Worm (Caenorhabditis elegans) whole organism, mixed stage, embryonic: Measurements from ENCODE around the gene rpb-2.

Experiments used
- blmp-1 ChIP-seq: fragments of 150-350 bp; optimal IDR thresholded peaks from 2 replicates; lab custom pipeline; 2014; ENCODE audit warnings: missing biosample characterization, missing genetic modification characterization
- ceh-39 ChIP-seq: fragments of 150-350 bp; optimal IDR thresholded peaks from 2 replicates; lab custom pipeline; 2014; ENCODE audit warnings: missing biosample characterization, missing genetic modification characterization
- ceh-43 ChIP-seq: fragments of 200-800 bp; sonication (Bioruptor generic); optimal IDR thresholded peaks from 2 replicates; lab custom pipeline; 2018; ENCODE audit warnings: mild to moderate bottlenecking, missing genetic modification characterization, moderate library complexity, missing compliant biosample characterization
- lin-32 ChIP-seq: fragments of 200-800 bp; sonication (Bioruptor generic); optimal IDR thresholded peaks from 2 replicates; lab custom pipeline; 2018; ENCODE audit warnings: mild to moderate bottlenecking, missing genetic modification characterization, missing compliant biosample characterization
- mab-5 ChIP-seq: fragments of 150-350 bp; optimal IDR thresholded peaks from 2 replicates; lab custom pipeline; 2014; ENCODE audit warnings: missing biosample characterization, missing genetic modification characterization
- sptf-1 ChIP-seq: sonication (generic microtip); optimal IDR thresholded peaks from 2 replicates; lab custom pipeline; 2017; ENCODE audit warnings: mild to moderate bottlenecking, missing genetic modification characterization, moderate library complexity, missing compliant biosample characterization
- unc-120 ChIP-seq: sonication (generic microtip); optimal IDR thresholded peaks from 2 replicates; lab custom pipeline; 2017; ENCODE audit warnings: missing genetic modification characterization, missing compliant biosample characterization; ENCODE audit not compliant: poor library complexity, severe bottlenecking

DNA sequence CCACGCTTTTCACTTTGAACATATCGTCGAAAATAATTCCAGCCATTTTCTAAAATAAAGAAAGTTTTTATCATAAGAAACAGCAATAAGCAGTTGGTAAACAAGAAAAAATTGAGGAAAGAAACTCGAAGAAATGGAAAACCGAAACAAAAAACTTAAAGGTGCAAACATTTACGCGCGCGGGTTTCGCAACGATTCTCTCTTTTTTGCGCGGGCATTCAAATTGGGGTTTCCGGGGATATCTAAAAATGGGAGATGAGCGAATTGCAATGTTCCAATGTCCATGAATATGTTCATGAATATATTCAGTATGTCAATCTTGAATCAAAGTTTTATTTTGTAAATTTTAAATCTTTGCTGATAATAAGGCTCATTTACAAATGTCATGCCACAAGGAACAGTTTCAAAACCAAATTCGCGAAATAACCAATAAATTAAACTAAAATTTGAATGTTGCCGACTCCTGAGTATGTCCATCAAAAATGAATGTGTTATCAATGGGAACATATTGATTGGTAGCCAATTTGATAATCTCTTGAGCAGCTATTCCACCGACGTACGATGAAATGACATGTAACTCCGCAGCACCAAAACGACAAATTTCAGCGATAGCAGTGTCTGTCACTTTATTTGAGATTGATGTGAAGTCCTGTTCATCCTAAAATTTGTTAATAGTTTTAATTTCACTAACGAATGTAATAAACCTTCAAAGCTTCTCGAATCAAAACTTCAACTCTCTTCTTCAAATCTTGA is 21.2 kb upstream of the rpb-2 start, which contains the start of gene rpb-8:
- TF ChIP-seq ceh-39 (no peak), sptf-1 (tag; lab: Kevin White, UChicago) (no peak), ceh-43 (GFP tag; lab: Kevin White, UChicago) (no peak), unc-120 (tag; lab: Kevin White, UChicago) (peak; percentile 61), mab-5 (tag; lab: Kevin White, UChicago) (no peak), lin-32 (GFP tag; lab: Kevin White, UChicago) (no peak), blmp-1 (tag; lab: Kevin White, UChicago) (no peak)
